Fruit fly (Drosophila melanogaster) S2 (cell line): ENCODE results near the gene Gbeta5.

ENCODE experiments used
- CG8478 ChIP-seq: fragments of >200 bp; optimal IDR thresholded peaks from 2 replicates; lab custom pipeline; 2018
- CTCF ChIP-seq, 2 experiments: fragments of >200 bp; optimal IDR thresholded peaks; 2 replicates each; lab custom pipeline; 2018

DNA sequence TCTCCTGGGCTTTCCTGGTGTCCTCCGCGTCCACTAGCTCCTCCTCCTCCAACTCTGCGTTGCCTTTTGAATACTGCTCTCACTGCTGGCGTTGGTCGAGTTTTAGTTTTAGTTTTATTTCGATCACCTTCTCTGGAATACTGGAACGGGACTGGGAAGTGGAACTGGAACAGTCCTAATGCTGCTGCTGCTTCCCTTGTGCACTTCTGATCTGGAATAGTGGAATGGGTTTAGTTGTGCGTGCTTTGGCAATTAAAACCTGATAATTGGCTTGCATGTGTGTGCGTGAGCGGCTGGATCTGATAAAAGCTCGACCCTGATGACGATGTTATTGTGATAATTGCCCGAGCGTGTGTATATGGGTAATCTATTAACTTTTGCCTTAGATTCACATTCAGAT is 11.4 kb downstream of the Gbeta5 start:
- TF ChIP-seq CG8478 (lab: Kevin White, UChicago) (no peak), CTCF (optimal IDR thresholded peaks at IDR 0.05; lab: Kevin White, UChicago) (no peak)
